Worm (Caenorhabditis elegans): ENCODE data around the gene cpi-2.

ce11 chrV:6033512-6033911, 10.3 kb upstream of the cpi-2 start:
- TF ChIP-seq egl-27 (tag; optimal IDR thresholded peaks at IDR 0.05) (no peak), sem-4 (tag; optimal IDR thresholded peaks at IDR 0.05) (no peak)

Measured in whole organism, L2 larva.